Fruit fly (Drosophila melanogaster) S2 (cell line): ENCODE results near the gene CG34241.

Source experiments
- CG8478 ChIP-seq: fragments of >200 bp; optimal IDR thresholded peaks from 2 replicates; lab custom pipeline; 2018
- CTCF ChIP-seq, 2 experiments: fragments of >200 bp; optimal IDR thresholded peaks; 2 replicates each; lab custom pipeline; 2018

dm6 chr3L:12119875-12120485 lies 7.8 kb upstream of the CG34241 start, which contains the start of gene CG11560:
- TF ChIP-seq CG8478, result no peak
- no peak for TF ChIP-seq CTCF (optimal IDR thresholded peaks at IDR 0.05; lab: Kevin White, UChicago)
